Fruit fly (Drosophila melanogaster): ENCODE measurements around the gene Send2.

- no peak for TF ChIP-seq EcR (GFP tag; optimal IDR thresholded peaks at IDR 0.05)
- TF ChIP-seq pan (optimal IDR thresholded peaks at IDR 0.05), result no peak
- TF ChIP-seq CG8478 (optimal IDR thresholded peaks at IDR 0.05), result no peak
Observed at dm6 chr2L:14351441-14352127, 5.1 kb upstream of the Send2 start, which contains the start of gene CG43052.
